Worm (Caenorhabditis elegans) whole organism, L2 larva: ENCODE data around the gene W10G11.2.

Source experiments
- fos-1 ChIP-seq: fragments of 150-350 bp; optimal IDR thresholded peaks from 2 replicates; lab custom pipeline; 2014; ENCODE audit warnings: missing biosample characterization, missing genetic modification characterization
- lin-13 ChIP-seq: fragments of 150-350 bp; optimal IDR thresholded peaks from 2 replicates; lab custom pipeline; 2014; ENCODE audit warnings: missing biosample characterization, missing genetic modification reagents, missing genetic modification characterization
- lsy-2 ChIP-seq, 2 experiments: fragments of 150-350 bp in 1 of 2; sonication (generic microtip) in 1 of 2; optimal IDR thresholded peaks; 2 replicates each; lab custom pipeline; 2014 to 2017; ENCODE audit warnings: missing biosample characterization in 2 of 2, missing genetic modification characterization in 2 of 2
- nhr-12 ChIP-seq: fragments of 150-350 bp; optimal IDR thresholded peaks from 2 replicates; lab custom pipeline; 2014; ENCODE audit warnings: missing biosample characterization, missing genetic modification characterization
- nhr-237 ChIP-seq: fragments of 150-350 bp; optimal IDR thresholded peaks from 2 replicates; lab custom pipeline; 2014; ENCODE audit warnings: missing biosample characterization, missing genetic modification characterization
- snpc-4 ChIP-seq: fragments of 150-350 bp; optimal IDR thresholded peaks from 2 replicates; lab custom pipeline; 2014; ENCODE audit warnings: missing biosample characterization, missing genetic modification characterization
- unc-62 ChIP-seq: fragments of 150-350 bp; optimal IDR thresholded peaks from 2 replicates; lab custom pipeline; 2014; ENCODE audit warnings: missing biosample characterization, missing genetic modification reagents, missing genetic modification characterization
- zag-1 ChIP-seq: fragments of 150-350 bp; optimal IDR thresholded peaks from 2 replicates; lab custom pipeline; 2014; ENCODE audit warnings: missing biosample characterization, missing genetic modification characterization
- ztf-4 ChIP-seq: fragments of 150-350 bp; optimal IDR thresholded peaks from 2 replicates; lab custom pipeline; 2014; ENCODE audit warnings: missing biosample characterization, missing genetic modification characterization

DNA sequence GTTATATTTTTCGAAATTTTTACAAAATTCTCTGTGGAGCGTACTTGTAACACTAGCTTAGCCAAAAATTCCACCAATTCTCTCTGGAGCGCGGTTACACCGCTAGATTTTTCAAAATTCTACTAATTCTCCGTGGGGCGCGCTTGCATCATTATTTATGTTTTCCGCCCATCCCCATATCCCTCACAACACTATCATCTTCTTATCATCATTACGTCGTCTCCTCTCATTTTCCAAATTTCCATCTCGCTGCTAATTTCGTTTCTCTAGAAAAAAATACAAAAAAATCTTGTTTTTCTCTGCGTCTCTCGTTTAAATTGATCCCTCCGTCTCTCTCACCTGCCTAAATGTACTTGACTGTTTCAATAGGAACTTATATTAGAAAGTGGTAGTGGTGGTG, 6.2 kb downstream of the W10G11.2 start:
- no peak for TF ChIP-seq snpc-4 (tag; lab: Kevin White, UChicago)
- TF ChIP-seq unc-62 (GFP tag; lab: Kevin White, UChicago), result no peak
- no peak for TF ChIP-seq zag-1 (tag; lab: Kevin White, UChicago)
- TF ChIP-seq ztf-4 (tag; lab: Kevin White, UChicago), result no peak
- no peak for TF ChIP-seq lin-13 (GFP tag; lab: Kevin White, UChicago)
- no peak for TF ChIP-seq nhr-12 (tag; lab: Kevin White, UChicago)
- no peak for TF ChIP-seq fos-1
- TF ChIP-seq lsy-2 (tag; optimal IDR thresholded peaks at IDR 0.05; lab: Kevin White, UChicago), result no peak
- no peak for TF ChIP-seq nhr-237 (tag; lab: Kevin White, UChicago)
